Fruit fly (Drosophila melanogaster) whole organism, larva: ENCODE results near the gene TfIIA-L.

Source experiments
- noc ChIP-seq: fragments of 200-800 bp; sonication (Bioruptor generic); optimal IDR thresholded peaks from 3 replicates; lab custom pipeline; 2019; ENCODE audit warnings: missing biosample characterization, mild to moderate bottlenecking, missing genetic modification characterization, moderate library complexity

Gene TfIIA-L

DNA sequence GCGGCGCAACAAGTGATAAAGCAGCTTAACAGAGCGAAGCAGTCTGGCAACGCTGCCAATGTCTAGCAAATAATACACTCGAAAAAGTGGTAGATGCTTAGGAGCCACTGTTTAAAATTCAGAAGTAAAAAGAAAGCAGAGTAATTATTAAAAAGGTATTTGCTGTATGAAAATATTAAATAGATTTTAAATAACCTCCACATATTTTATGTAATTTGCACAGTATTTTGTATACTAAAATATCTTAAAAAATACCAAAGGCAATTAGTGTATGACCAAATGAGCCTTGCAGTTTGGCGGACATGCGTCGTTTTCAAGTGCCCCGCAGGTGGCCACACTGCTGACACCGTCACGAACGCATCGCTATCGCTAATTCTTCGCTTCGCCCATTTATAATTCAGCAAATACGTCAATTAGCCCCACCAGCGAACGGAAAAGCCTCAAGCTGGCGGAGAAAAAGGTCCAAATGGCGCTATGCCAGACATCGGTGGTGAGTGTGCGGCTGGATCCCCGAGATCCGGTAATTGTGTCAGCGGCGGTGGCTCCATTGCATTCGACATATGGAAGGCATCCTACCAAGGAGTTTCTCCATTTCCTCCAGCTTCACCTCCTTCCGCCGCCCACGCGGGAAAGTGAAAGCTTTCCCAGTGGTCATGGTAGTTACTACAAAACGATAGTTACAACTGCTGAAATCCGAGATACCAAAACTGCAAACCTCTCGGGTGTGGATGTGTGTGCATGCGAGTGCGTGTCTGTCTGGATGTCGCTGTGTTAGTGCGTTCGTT is 2.4 kb downstream of the TfIIA-L start, which contains the start of gene pll:
Gene pll, minus strand, starts transcription at position 47 of the 785 bp plus-strand sequence.
- TF ChIP-seq noc (tag; lab: Kevin White, UChicago) = peak; percentile 54

DNA sequence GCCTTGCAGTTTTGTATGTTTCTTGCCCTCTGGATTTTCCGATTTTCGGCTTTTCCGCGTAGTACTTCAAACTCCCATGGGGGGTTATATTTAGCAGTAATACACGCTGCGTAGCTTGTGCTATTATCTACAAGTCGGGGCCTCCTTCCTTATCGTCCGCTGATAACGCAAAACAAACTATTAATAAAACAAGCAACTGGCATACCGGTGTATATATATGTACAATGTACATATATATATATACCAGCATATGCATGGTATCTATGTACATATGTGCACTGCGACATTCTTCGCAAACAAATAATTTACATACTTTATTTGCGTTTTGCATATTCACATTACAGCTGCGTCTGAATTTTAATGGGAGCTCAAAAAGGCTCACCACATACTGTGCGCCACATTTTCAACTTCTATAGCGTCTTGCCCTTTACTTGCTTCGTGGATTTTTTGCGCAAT is 3.0 kb downstream of the TfIIA-L start:
- no peak for TF ChIP-seq noc (tag; lab: Kevin White, UChicago)

DNA sequence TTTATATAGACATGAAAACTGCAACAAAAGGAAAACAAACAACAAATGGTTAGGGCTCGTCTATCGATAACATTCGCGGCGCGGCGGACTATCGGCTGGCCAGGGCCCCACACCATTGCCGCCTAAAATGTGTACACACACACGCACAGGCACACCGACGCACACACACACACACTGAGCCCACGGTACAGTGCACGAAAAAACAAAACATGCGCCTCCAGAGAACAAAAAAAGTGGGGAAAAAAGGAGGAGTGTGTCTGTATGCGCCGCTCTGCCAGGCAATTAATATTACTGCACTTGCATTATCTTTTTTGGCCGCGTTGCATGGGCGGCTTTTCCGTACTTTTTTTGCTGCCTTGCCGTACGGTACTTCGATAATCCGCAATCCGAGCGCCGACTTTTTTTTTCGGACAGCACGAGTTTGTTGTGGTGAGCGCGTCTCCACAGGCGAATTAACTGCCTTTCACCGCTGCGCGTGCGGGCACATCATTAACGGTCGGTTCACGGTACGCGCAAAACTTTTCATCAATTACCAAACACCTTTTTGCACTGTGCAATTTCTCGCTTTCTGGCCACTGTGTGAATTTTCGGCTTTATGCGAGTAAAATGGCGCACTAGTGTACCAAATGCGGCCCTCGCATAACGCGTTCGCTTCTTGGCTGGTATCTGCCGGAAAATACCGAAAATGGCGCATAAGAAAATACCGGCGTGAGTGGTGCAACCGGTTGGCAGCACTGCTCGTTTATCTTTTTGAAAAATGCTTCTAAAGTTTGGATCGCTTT is 12.7 kb downstream of the TfIIA-L start, which contains the start of gene woc:
Gene woc, minus strand, starts transcription at position 622 of the 782 bp plus-strand sequence.
- TF ChIP-seq noc (tag; lab: Kevin White, UChicago) = peak; percentile 33

DNA sequence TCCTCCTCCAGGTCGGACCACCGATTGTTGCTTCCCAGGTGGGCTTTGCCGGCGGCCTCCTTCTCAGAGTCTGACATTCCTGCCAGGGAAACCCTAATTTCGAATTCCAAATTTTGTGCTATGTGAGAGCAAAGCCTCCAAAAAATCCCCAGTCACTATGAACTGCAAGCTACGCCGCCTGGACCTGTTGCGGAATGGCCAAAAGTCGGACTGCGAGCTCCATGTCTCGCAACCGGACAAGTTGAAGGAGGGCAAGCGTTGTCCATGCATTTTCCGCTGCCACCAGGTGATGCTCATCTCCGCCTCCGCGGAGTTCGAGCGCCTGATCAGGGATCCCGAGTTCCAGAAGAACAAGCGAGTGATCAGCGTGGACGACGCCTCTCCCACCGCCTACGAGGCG is 14.4 kb downstream of the TfIIA-L start, which contains the start of the genes CG14262 and CG14260:
Gene CG14262, minus strand, starts transcription at position 101 of the 400 bp plus-strand sequence.
Gene CG14260, plus strand, starts transcription at position 128 of the 400 bp plus-strand sequence.
- no peak for TF ChIP-seq noc (tag; lab: Kevin White, UChicago)

DNA sequence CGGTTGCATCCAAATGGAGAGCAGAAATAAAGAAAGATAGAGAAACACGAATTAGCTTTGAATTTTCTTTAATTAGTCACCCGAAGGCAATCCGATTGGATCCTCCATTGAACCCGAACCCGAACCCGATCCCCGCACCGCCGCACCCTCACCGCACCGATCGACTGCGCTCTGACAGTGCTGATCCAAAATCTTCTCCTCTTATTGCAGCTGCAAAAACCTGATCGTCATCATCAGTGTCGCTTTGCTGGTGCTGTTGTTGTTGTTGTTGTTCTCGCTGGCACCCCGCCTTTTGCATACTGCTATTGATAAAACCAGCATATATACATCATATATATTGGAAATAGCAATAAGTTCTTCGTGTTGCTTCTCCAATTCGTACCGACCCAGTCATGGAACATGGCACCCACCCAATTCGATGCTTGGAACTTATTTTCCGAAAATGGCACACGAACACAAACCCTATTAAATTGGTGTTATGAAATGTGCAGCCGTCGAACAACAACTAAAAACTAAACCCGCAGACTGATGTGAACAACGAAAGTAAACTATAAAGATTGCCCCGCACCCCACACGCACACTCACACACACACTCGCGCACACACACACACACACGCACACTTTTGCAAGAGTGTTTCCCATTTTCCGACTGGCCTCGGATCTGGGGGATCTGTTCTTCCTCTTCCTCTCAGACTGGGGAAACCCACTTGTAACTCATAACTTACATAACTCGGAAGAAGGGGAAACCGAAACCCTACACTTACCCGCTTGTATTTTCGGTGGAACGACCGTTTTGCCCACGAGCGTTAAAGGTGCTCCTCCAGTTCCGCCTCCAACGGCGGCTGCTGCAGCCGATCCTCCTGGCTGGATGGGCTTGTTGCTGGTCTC is 19.7 kb downstream of the TfIIA-L start:
- no peak for TF ChIP-seq noc (tag; lab: Kevin White, UChicago)

DNA sequence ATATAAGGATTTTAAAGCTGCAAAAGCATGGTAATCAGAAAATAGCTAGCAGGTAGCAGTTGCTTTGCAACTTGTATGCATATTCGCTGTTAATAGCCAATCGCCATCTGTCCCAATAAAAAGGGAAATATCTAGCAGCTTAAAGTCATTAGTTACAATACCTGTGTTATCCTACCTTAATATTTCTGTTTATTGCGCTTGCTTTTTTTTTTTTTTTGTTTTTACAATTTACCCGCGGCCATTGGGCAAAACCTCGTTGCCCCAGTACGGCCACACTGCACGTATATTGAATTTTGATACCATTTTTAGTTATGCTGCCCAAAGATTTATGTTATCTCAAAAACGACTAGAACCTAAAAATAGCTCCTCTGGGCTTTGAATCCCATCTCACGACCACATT is 21.3 kb downstream of the TfIIA-L start:
- no peak for TF ChIP-seq noc (tag; lab: Kevin White, UChicago)

DNA sequence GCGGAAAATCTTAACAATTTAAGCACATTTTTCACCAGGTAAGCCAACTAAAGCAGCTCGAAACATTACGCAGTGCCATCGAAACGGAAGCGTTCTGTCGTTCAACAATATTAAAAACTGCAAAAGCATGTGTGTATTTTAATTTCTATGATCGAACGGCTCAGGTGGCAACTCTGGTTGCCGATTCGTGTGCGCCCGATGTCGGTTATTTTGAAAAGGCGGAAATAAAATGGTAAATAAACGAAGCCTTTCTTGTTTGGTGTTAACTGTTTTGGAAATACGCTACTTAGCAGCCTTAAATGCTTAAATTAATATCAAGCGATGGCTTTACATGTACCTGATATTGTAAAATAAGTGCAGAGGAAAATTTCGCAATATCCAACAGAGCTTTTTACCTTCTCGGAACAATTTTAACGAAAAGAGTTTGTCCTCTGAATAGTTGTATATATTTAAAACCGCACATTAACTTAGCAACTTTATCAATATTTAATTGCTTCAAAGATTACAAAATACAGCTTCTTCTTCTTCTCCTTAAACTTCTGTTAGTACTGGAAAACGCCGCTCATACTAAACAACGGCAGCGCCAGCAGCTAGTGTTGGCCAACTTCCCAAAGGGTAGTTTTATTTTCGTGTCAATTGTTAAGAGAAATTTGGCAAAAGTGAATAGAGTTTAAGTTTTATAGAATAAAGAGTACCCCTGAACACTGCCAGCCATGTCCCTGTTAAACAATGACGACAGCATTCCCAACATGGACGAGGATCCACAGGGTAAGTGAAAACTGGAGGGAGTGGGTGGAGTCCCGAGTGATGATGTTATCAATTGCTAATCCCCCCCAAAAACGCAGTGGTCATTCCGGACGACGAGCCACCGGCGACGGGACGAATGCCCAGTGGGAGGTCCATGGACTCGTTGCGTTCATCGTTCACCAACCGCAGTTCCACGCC is 22.5 kb downstream of the TfIIA-L start, which contains the start of gene CG5934:
Gene CG5934, plus strand, starts transcription at position 588 of the 945 bp plus-strand sequence.
- peak; percentile 14 for TF ChIP-seq noc (tag; lab: Kevin White, UChicago)

DNA sequence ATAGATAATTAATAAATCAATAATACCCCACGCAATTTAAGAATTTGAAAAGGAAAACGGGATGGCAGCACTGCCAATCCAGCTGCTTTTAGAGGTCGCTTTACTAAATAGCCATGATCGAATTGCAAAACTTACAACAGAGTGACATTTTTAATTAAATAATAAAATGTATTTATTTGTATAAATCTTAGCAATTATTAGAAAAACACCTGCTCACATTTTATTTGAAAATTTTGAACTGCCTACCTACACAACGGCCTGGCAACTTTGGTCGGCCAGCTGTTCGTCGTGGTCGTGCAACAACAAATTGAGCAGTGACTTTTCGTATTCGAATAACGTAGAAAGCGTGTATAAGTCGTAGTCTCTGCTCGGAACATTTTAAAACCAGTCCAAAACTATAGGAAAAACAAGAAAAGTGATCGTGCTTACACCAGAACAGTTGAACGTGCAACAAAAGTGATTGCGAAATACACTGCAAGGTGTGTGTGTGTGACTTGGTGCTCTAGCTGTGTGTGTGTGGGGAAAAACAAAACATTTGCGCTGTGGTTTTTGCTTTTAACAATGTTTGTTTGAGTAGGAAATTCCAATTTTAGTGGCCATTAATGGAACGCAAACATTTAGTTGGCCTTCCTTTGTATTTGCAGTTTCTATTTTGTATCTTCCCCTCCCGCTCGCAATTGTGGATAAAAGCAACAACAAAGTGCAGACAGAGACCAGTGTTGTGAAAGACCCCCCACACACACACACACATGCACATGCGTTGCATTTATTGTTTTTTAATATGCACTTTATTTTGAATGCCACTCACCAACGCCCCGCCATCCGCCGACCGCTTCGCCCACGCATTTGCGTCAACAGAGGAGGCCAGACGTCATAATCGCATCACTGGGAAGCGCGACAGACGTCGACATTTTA is 23.9 kb downstream of the TfIIA-L start, which contains the start of gene CG5938:
Gene CG5938, plus strand, starts transcription at position 262 of the 915 bp plus-strand sequence.
- TF ChIP-seq noc (tag; lab: Kevin White, UChicago) = peak; percentile 24

DNA sequence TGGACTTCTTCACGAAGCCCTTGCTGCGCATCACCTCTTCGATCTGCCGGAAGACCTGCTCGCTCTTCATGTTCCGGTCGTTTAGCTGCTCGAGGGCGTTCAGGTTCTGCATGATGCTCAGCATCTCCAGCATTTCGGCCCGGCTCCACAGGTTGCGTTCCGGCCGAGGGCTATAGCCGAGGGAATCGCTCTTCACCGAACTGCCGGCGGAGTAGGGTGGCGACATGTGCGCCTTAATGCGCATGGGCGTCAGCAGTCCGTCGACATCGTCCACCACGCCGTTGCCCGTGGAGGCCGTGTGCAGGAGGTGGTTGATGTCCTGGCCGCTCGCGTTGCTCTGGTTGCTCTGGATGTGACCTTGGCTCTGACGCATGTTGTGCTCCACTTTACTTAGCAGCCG is 28.6 kb downstream of the TfIIA-L start:
- TF ChIP-seq noc (tag; lab: Kevin White, UChicago) = no peak

DNA sequence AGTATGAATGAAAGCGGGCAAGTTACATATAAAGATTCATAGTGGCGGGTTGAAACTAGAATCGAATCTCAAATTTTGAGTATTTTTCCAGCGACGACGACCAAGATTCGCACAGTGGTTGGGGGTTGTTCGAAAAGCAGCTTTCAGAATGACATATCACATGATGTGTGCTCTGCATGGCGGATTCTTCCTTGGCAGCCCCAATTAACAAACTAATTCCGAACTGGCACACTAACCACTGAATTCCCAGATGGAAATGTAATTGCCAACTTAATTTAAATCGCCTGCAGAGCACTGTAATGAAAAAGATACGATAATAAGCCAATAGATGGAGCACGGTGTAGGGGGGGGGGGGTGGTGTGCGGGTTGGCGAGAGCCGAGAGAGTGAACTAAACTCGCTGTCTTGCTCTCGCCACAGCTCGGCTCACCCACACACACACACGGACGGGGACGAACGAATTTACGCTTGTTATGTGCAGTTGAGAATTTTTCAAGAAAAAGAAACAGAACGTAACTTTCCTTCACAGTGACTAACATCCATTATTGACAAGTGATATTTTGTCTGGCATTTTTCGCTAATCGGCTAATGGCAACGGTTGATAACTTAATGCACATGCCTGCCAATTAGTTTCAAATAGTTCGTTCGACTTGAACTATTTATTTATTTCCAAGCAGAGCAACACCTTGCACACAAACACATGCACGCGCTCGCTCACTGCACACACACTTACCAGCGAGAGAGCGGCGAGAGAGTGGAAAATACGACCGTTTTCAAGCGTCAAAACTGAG is 30.3 kb downstream of the TfIIA-L start:
- TF ChIP-seq noc (tag; lab: Kevin White, UChicago) = peak; percentile 92

DNA sequence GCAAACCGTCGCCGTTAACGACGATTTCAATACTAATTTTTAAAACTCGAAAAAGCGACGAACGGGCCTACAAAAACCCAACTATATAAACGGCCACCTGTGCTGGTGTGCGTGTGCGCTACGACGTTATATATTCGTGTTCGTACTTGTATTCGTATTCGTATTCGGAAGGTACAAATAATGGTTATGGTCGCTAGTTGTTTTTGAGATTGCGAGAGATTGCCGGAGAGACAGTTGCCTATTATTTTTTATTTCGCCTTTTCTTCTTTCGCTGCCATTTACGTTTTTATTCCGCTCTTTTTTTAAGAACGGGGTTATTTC is 30.9 kb downstream of the TfIIA-L start:
- TF ChIP-seq noc (tag; lab: Kevin White, UChicago) = no peak

DNA sequence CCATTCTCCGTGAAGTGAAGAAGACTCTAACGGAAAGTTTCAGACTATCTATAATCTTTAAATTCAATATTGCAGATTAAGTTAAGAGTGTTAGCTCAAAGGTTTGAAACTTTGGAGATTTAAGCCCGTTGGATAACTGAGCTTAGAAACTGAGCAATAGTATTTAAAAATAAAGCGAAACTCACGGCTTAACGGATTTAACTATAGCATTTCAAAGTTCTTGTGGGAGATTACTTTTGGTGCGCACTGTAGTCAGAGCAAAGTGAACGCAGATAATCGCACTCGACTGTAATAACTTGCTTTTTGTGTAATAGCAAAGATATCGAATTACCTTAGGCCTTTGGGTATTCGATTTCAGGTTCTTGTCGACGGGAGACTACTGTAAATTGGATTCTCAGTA is 31.4 kb downstream of the TfIIA-L start, which contains the start of gene mrt:
Gene mrt, minus strand, starts transcription at position 376 of the 400 bp plus-strand sequence.
- peak; percentile 63 for TF ChIP-seq noc (tag; lab: Kevin White, UChicago)
